Fruit fly (Drosophila melanogaster) whole organism, pupa: Measurements from ENCODE around the gene sti.

ENCODE experiments used
- CG10348 ChIP-seq: fragments of 200-800 bp; sonication (Bioruptor generic); IDR thresholded peaks from 2 replicates; pipeline ENCODE4 v1.3.6; 2022; ENCODE audit warnings: missing biosample characterization, missing genetic modification characterization
- CG12605 ChIP-seq: fragments of 200-800 bp; sonication (Bioruptor generic); IDR thresholded peaks from 2 replicates; pipeline ENCODE4 v1.3.6; 2022; ENCODE audit warnings: missing biosample characterization, missing genetic modification characterization
- CG13204 ChIP-seq: fragments of 200-800 bp; sonication (Bioruptor generic); optimal IDR thresholded peaks from 2 replicates; lab custom pipeline; 2018; ENCODE audit warnings: missing biosample characterization, mild to moderate bottlenecking, missing genetic modification characterization, moderate library complexity
- CG14655 ChIP-seq: fragments of 200-800 bp; sonication (Bioruptor generic); optimal IDR thresholded peaks from 3 replicates; lab custom pipeline; 2017; ENCODE audit warnings: mild to moderate bottlenecking, missing biosample characterization, missing genetic modification reagents, missing genetic modification characterization
- CG15710 ChIP-seq: fragments of 200-800 bp; sonication (Bioruptor generic); optimal IDR thresholded peaks from 2 replicates; lab custom pipeline; 2018; ENCODE audit warnings: missing biosample characterization, mild to moderate bottlenecking, missing genetic modification characterization, moderate library complexity
- CG17806 ChIP-seq: fragments of 200-800 bp; sonication (Bioruptor generic); optimal IDR thresholded peaks from 2 replicates; lab custom pipeline; 2018; ENCODE audit warnings: missing biosample characterization, mild to moderate bottlenecking, missing genetic modification characterization, moderate library complexity
- CG32121 ChIP-seq: fragments of 200-800 bp; sonication (Bioruptor generic); IDR thresholded peaks from 2 replicates; pipeline ENCODE4 v1.3.6; 2022; ENCODE audit warnings: missing biosample characterization, missing genetic modification characterization
- CG34367 ChIP-seq: fragments of 200-800 bp; sonication (Bioruptor generic); optimal IDR thresholded peaks from 2 replicates; lab custom pipeline; 2018; ENCODE audit warnings: missing biosample characterization, mild to moderate bottlenecking, missing genetic modification characterization
- CG4496 ChIP-seq: fragments of 200-800 bp; sonication (Bioruptor generic); IDR thresholded peaks from 3 replicates; pipeline ENCODE4 v1.3.6; 2022; ENCODE audit warnings: missing biosample characterization, missing genetic modification characterization
- CG8159 ChIP-seq: fragments of 200-800 bp; sonication (Bioruptor generic); optimal IDR thresholded peaks from 3 replicates; lab custom pipeline; 2018; ENCODE audit warnings: missing biosample characterization, mild to moderate bottlenecking, missing genetic modification characterization, moderate library complexity
- CG8301 ChIP-seq: fragments of 200-800 bp; sonication (Bioruptor generic); optimal IDR thresholded peaks from 2 replicates; lab custom pipeline; 2018; ENCODE audit warnings: missing biosample characterization, mild to moderate bottlenecking, missing genetic modification characterization
- CG9948 ChIP-seq: fragments of 200-800 bp; sonication (Bioruptor generic); optimal IDR thresholded peaks from 2 replicates; lab custom pipeline; 2018; ENCODE audit warnings: missing biosample characterization, mild to moderate bottlenecking, missing genetic modification characterization, moderate library complexity
- D1 ChIP-seq: fragments of 200-800 bp; sonication (Bioruptor generic); optimal IDR thresholded peaks from 2 replicates; lab custom pipeline; 2018; ENCODE audit warnings: missing biosample characterization, mild to moderate bottlenecking, missing genetic modification characterization, moderate library complexity
- EcR ChIP-seq: fragments of 200-800 bp; sonication (Bioruptor generic); optimal IDR thresholded peaks from 3 replicates; lab custom pipeline; 2019; ENCODE audit warnings: missing biosample characterization, missing genetic modification characterization, mild to moderate bottlenecking, moderate library complexity, missing genetic modification reagents
- Ets98B ChIP-seq: fragments of 200-800 bp; sonication (Bioruptor generic); IDR thresholded peaks from 2 replicates; pipeline ENCODE4 v1.3.6; 2022; ENCODE audit warnings: missing biosample characterization, missing genetic modification characterization
- Pif1A ChIP-seq: fragments of 200-800 bp; sonication (Bioruptor generic); optimal IDR thresholded peaks from 3 replicates; lab custom pipeline; 2016; ENCODE audit warnings: missing biosample characterization, missing genetic modification characterization
- Snoo ChIP-seq: fragments of 200-800 bp; sonication (Bioruptor generic); optimal IDR thresholded peaks from 3 replicates; lab custom pipeline; 2017; ENCODE audit warnings: missing biosample characterization, mild to moderate bottlenecking, missing genetic modification characterization, inconsistent platforms
- fd96Ca ChIP-seq: fragments of 200-800 bp; sonication (Bioruptor generic); IDR thresholded peaks from 3 replicates; pipeline ENCODE4 v1.3.6; 2022; ENCODE audit warnings: missing biosample characterization, missing genetic modification characterization
- gl ChIP-seq: fragments of 200-800 bp; sonication (Bioruptor generic); optimal IDR thresholded peaks from 2 replicates; lab custom pipeline; 2018; ENCODE audit warnings: missing biosample characterization, mild to moderate bottlenecking, missing genetic modification characterization
- rn ChIP-seq: fragments of 200-800 bp; sonication (Bioruptor generic); IDR thresholded peaks from 2 replicates; pipeline ENCODE4 v1.3.6; 2022; ENCODE audit warnings: missing biosample characterization, missing genetic modification characterization

Gene sti

DNA sequence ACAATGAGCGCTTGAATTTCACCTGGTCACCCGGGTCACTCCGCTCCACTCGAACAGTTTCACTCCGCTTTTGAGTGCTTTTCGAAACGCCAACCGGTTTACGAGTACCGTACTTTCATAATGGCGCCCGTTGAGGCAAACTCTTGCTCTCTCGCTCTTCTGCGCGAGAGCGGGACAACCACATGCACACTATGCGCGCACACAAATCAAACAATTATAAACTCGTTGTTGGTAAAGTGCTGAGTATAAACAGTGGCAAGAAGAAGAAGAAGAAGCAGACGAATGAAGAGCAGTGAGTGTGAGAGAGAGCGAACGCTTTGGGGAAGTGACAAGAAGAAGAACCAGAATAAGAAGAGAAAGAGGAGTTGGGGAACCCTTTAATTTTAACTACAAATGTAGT, 46.6 kb downstream of the sti start, which contains the start of gene eyg:
TSS of gene eyg (minus strand) at position 6 of the 400 bp plus-strand sequence.
- TF ChIP-seq CG17806 (tag; lab: Kevin White, UChicago): no peak
- no peak for TF ChIP-seq CG34367 (tag; lab: Kevin White, UChicago)
- TF ChIP-seq CG32121 (GFP tag; lab: Robert Waterston, UW): no peak
- peak; percentile 2 for TF ChIP-seq D1 (tag; lab: Kevin White, UChicago)
- TF ChIP-seq Snoo: peak; percentile 25
- no peak for TF ChIP-seq Pif1A (GFP tag; lab: Kevin White, UChicago)
- TF ChIP-seq CG8301: no peak
- TF ChIP-seq rn (GFP tag; lab: Robert Waterston, UW): no peak
- TF ChIP-seq CG8159 (tag; lab: Kevin White, UChicago): no peak
- peak; percentile 75; the same call in 2 of the 3 replicates for TF ChIP-seq fd96Ca (GFP tag; lab: Robert Waterston, UW)
- TF ChIP-seq CG14655 (GFP tag; lab: Kevin White, UChicago): no peak
- TF ChIP-seq EcR (GFP tag; lab: Kevin White, UChicago): peak; percentile 19
- no peak for TF ChIP-seq CG15710

DNA sequence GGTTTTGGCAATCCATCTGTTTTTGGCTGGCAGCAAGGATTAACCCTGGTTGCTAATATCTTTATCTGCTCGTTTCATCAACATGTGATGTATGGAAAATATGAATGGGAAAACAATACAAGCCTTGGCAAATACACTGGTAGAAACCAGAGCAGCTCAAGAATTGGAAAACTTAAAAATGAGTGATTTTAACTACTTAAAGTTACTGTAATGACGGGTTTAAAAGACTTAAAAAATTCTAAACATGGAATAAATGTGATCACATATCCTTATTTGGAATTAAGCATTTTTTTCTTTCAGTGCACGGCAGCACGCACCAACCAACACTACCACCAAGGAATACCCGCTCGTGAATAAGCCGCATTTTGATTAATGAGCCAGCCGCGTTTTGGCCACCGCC, 49.4 kb downstream of the sti start:
- TF ChIP-seq CG4496 (no peak), CG15710 (no peak), CG13204 (GFP tag; lab: Kevin White, UChicago) (no peak), CG8159 (tag; lab: Kevin White, UChicago) (peak; percentile 28)

DNA sequence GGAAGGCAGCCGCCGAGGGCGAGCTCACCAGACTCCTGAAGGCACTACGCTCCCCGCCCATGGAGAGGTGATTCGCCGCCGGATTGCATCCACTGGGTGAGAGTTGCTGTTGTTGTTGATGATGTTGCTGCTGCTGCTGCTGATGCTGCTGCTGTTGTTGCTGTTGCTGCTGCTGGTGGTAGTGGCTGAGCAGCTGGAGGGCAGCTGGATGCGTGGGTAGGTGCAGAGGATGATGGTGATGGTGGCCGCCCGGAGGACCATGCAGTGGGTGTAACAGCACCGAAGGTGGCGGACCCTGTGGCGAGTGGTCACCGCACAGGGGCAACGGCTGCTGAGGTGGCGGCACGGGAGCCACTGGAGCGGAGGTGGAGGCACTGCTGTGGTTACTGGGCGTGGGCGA, 51.0 kb downstream of the sti start:
- no peak for TF ChIP-seq gl (tag; lab: Kevin White, UChicago)
- no peak for TF ChIP-seq CG8159 (tag; lab: Kevin White, UChicago)
- no peak for TF ChIP-seq CG12605 (GFP tag; lab: Robert Waterston, UW)
- no peak for TF ChIP-seq CG32121 (GFP tag; lab: Robert Waterston, UW)
- TF ChIP-seq D1 (tag; lab: Kevin White, UChicago): no peak
- TF ChIP-seq CG17806 (tag; lab: Kevin White, UChicago): no peak
- TF ChIP-seq EcR (GFP tag; lab: Kevin White, UChicago): no peak
- TF ChIP-seq fd96Ca (GFP tag; lab: Robert Waterston, UW): no peak
- TF ChIP-seq CG10348: no peak
- no peak for TF ChIP-seq CG15710

DNA sequence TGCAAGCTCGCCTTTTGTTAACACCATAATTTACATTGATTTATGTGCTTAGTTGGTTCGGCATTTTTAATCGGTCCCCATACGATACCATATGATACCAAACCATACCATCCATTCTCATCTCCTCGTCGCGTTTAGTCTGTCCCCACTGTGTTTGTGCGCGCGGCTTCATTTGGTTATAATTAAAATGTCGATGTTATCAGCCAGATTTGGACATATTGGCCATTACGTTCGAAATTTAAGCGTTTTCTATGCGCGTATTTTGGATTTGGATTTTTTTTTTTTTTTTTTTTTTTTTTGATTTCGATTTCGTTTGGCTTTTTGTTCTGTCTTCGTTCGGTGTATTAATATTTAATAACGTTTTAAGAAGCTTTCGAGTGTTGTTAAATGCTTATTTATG, 52.7 kb downstream of the sti start:
- TF ChIP-seq CG12605 (GFP tag; lab: Robert Waterston, UW) (no peak), CG15710 (no peak), D1 (tag; lab: Kevin White, UChicago) (no peak), Ets98B (GFP tag; lab: Robert Waterston, UW) (no peak), rn (GFP tag; lab: Robert Waterston, UW) (no peak), CG9948 (tag; lab: Kevin White, UChicago) (no peak), CG14655 (GFP tag; lab: Kevin White, UChicago) (no peak)
